Worm (Caenorhabditis elegans) whole organism, midembryonic: ENCODE results near the gene npp-16.

Experiments
- T22C8.4 ChIP-seq: fragments of 200-800 bp; sonication (Bioruptor generic); IDR thresholded peaks from 2 replicates; pipeline ENCODE4 v1.3.6; 2022; ENCODE audit warnings: missing genetic modification characterization, missing compliant biosample characterization
- flt-1 ChIP-seq: fragments of 200-800 bp; sonication (Bioruptor generic); IDR thresholded peaks from 2 replicates; pipeline ENCODE4 v1.3.6; 2022; ENCODE audit warnings: missing genetic modification characterization, missing compliant biosample characterization
- med-1 ChIP-seq: sonication (generic microtip); optimal IDR thresholded peaks from 2 replicates; lab custom pipeline; 2017; ENCODE audit warnings: missing genetic modification characterization, mild to moderate bottlenecking, missing compliant biosample characterization, antibody characterized with exemption, missing genetic modification reagents; ENCODE audit not compliant: insufficient read depth

DNA sequence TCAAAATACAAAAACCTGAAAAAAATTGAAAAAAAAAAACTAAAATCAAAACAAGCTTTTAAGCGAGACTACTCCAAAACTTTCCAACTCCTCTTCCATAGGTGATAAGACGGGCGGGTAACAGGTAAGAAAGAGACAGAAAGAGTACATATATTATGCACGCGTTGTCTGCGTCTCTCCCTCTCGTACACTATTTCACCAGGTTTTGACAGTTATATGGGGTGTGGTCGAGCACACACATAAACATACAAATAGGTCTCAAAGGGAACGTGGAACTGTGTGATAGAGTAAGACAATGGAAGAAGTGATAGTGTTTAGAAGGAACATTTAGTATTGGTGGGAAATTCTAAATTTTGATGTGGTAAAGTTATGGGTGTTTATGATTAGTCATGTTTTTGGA lies 34.2 kb upstream of the npp-16 start:
- TF ChIP-seq flt-1 (GFP tag; lab: Robert Waterston, UW): no peak
- no peak for TF ChIP-seq T22C8.4 (GFP tag; lab: Robert Waterston, UW)
- no peak for TF ChIP-seq med-1 (GFP tag; lab: Kevin White, UChicago)
